Fruit fly (Drosophila melanogaster): ENCODE measurements around the gene CG14340.

DNA sequence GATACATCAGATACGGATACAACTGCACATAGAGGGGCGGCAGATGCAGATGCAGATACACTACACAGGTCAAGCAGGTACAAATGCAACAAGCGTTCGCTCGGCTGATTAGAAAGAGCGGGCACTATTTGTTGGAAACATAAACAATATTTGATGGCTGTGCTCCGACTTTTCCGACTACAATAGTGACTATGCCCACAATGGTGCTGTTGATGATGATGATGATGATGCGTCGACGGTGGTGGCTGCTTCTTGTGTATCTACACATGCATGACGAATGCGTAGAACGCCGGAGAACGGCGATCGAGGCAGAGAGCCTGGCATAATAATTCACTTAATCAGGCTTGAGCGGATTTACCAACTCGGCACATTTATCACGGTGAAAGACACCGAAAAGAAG lies 44.7 kb upstream of the CG14340 start:
- TF ChIP-seq Dif (GFP tag; optimal IDR thresholded peaks at IDR 0.05; ENCODE audit: partially characterized antibody) (no peak), h (GFP tag; optimal IDR thresholded peaks at IDR 0.05) (no peak), N (GFP tag; optimal IDR thresholded peaks at IDR 0.05) (no peak), dl (GFP tag; optimal IDR thresholded peaks at IDR 0.05; ENCODE audit: insufficient read depth in 1 of 2, partially characterized antibody in 2 of 2) (no peak), pan (optimal IDR thresholded peaks at IDR 0.05) (no peak), psq (GFP tag; optimal IDR thresholded peaks at IDR 0.05) (no peak), Hr83 (GFP tag; optimal IDR thresholded peaks at IDR 0.05; ENCODE audit: poor library complexity, severe bottlenecking) (no peak), Myc (optimal IDR thresholded peaks at IDR 0.05) (no peak)
